Worm (Caenorhabditis elegans) whole organism, late embryonic: Measurements from ENCODE around the gene R13H7.2.

ENCODE experiments used
- C08G9.2 ChIP-seq: sonication (generic microtip); optimal IDR thresholded peaks from 2 replicates; lab custom pipeline; 2016; ENCODE audit warnings: mild to moderate bottlenecking, missing genetic modification characterization, moderate library complexity, missing compliant biosample characterization
- C38D4.7 ChIP-seq: fragments of 200-800 bp; sonication (Bioruptor generic); optimal IDR thresholded peaks from 2 replicates; lab custom pipeline; 2018; ENCODE audit warnings: mild to moderate bottlenecking, missing genetic modification characterization, moderate library complexity, missing compliant biosample characterization
- Y22D7AL.16 ChIP-seq: sonication (generic microtip); optimal IDR thresholded peaks from 2 replicates; lab custom pipeline; 2016; ENCODE audit warnings: missing genetic modification characterization, missing compliant biosample characterization
- ceh-14 ChIP-seq: sonication (generic microtip); optimal IDR thresholded peaks from 2 replicates; lab custom pipeline; 2016; ENCODE audit warnings: missing genotype, missing genetic modification characterization, missing compliant biosample characterization
- ceh-18 ChIP-seq: sonication (generic microtip); optimal IDR thresholded peaks from 2 replicates; lab custom pipeline; 2016; ENCODE audit warnings: missing genetic modification characterization, missing compliant biosample characterization
- ceh-24 ChIP-seq: sonication (generic microtip); optimal IDR thresholded peaks from 2 replicates; lab custom pipeline; 2016; ENCODE audit warnings: mild to moderate bottlenecking, missing genetic modification characterization, missing compliant biosample characterization
- ceh-34 ChIP-seq: sonication (generic microtip); optimal IDR thresholded peaks from 2 replicates; lab custom pipeline; 2016; ENCODE audit warnings: mild to moderate bottlenecking, missing genetic modification characterization, missing compliant biosample characterization
- ceh-48 ChIP-seq: sonication (generic microtip); optimal IDR thresholded peaks from 2 replicates; lab custom pipeline; 2016; ENCODE audit warnings: missing genetic modification characterization, inconsistent platforms, missing compliant biosample characterization
- ceh-6 ChIP-seq: fragments of 200-800 bp; sonication (Bioruptor generic); optimal IDR thresholded peaks from 2 replicates; lab custom pipeline; 2018; ENCODE audit warnings: mild to moderate bottlenecking, missing genetic modification characterization, missing compliant biosample characterization
- che-1 ChIP-seq: sonication (generic microtip); optimal IDR thresholded peaks from 2 replicates; lab custom pipeline; 2016; ENCODE audit warnings: mild to moderate bottlenecking, missing genetic modification characterization, missing compliant biosample characterization
- dmd-4 ChIP-seq: sonication (generic microtip); optimal IDR thresholded peaks from 2 replicates; lab custom pipeline; 2016; ENCODE audit warnings: borderline replicate concordance, missing genetic modification characterization, missing compliant biosample characterization
- dve-1 ChIP-seq: sonication (generic microtip); optimal IDR thresholded peaks from 2 replicates; lab custom pipeline; 2017; ENCODE audit warnings: antibody characterized with exemption, mild to moderate bottlenecking, missing genetic modification characterization, missing compliant biosample characterization
- elt-2 ChIP-seq: sonication (generic microtip); optimal IDR thresholded peaks from 2 replicates; lab custom pipeline; 2016; ENCODE audit warnings: missing genetic modification reagents, missing genetic modification characterization, missing compliant biosample characterization
- elt-4 ChIP-seq: sonication (generic microtip); optimal IDR thresholded peaks from 2 replicates; lab custom pipeline; 2016; ENCODE audit warnings: missing genetic modification characterization, missing compliant biosample characterization
- ets-4 ChIP-seq: sonication (generic microtip); optimal IDR thresholded peaks from 2 replicates; lab custom pipeline; 2016; ENCODE audit warnings: missing genetic modification characterization, missing compliant biosample characterization
- eyg-1 ChIP-seq: sonication (generic microtip); optimal IDR thresholded peaks from 2 replicates; lab custom pipeline; 2016; ENCODE audit warnings: missing genotype, missing genetic modification characterization, missing compliant biosample characterization
- hlh-13 ChIP-seq: fragments of 200-800 bp; sonication (Bioruptor generic); optimal IDR thresholded peaks from 2 replicates; lab custom pipeline; 2018; ENCODE audit warnings: mild to moderate bottlenecking, missing genetic modification characterization, missing compliant biosample characterization
- hlh-15 ChIP-seq: sonication (generic microtip); optimal IDR thresholded peaks from 2 replicates; lab custom pipeline; 2016; ENCODE audit warnings: missing genetic modification characterization, missing compliant biosample characterization
- hlh-6 ChIP-seq: sonication (generic microtip); optimal IDR thresholded peaks from 2 replicates; lab custom pipeline; 2016; ENCODE audit warnings: missing genotype, missing genetic modification characterization, missing compliant biosample characterization
- hlh-8 ChIP-seq: sonication (generic microtip); optimal IDR thresholded peaks from 2 replicates; lab custom pipeline; 2016; ENCODE audit warnings: missing genotype, missing genetic modification characterization, missing compliant biosample characterization
- lim-6 ChIP-seq: sonication (generic microtip); optimal IDR thresholded peaks from 2 replicates; lab custom pipeline; 2016; ENCODE audit warnings: missing genetic modification characterization, missing compliant biosample characterization
- madf-2 ChIP-seq: sonication (generic microtip); optimal IDR thresholded peaks from 2 replicates; lab custom pipeline; 2017; ENCODE audit warnings: missing genetic modification characterization, missing compliant biosample characterization
- mec-3 ChIP-seq: sonication (generic microtip); optimal IDR thresholded peaks from 2 replicates; lab custom pipeline; 2016; ENCODE audit warnings: borderline replicate concordance, missing genetic modification characterization, missing compliant biosample characterization
- nfya-1 ChIP-seq: sonication (generic microtip); optimal IDR thresholded peaks from 2 replicates; lab custom pipeline; 2017; ENCODE audit warnings: missing genetic modification characterization, mild to moderate bottlenecking, missing compliant biosample characterization, antibody characterized with exemption, moderate library complexity
- odd-2 ChIP-seq: sonication (generic microtip); optimal IDR thresholded peaks from 2 replicates; lab custom pipeline; 2017; ENCODE audit warnings: antibody characterized with exemption, mild to moderate bottlenecking, missing genetic modification characterization, missing compliant biosample characterization
- pat-9 ChIP-seq: fragments of 200-800 bp; sonication (Bioruptor generic); optimal IDR thresholded peaks from 2 replicates; lab custom pipeline; 2018; ENCODE audit warnings: mild to moderate bottlenecking, missing genetic modification characterization, moderate library complexity, missing compliant biosample characterization
- pax-1 ChIP-seq: fragments of 150-350 bp; optimal IDR thresholded peaks from 2 replicates; lab custom pipeline; 2014; ENCODE audit warnings: missing biosample characterization, missing genetic modification characterization
- pros-1 ChIP-seq: fragments of 150-350 bp; optimal IDR thresholded peaks from 2 replicates; lab custom pipeline; 2014; ENCODE audit warnings: missing biosample characterization, missing genetic modification reagents, missing genetic modification characterization
- ref-2 ChIP-seq: sonication (generic microtip); optimal IDR thresholded peaks from 2 replicates; lab custom pipeline; 2016; ENCODE audit warnings: missing genetic modification characterization, missing compliant biosample characterization
- rnt-1 ChIP-seq: sonication (generic microtip); optimal IDR thresholded peaks from 2 replicates; lab custom pipeline; 2016; ENCODE audit warnings: missing genetic modification characterization, missing compliant biosample characterization
- sox-4 ChIP-seq: sonication (generic microtip); optimal IDR thresholded peaks from 2 replicates; lab custom pipeline; 2017; ENCODE audit warnings: mild to moderate bottlenecking, missing genetic modification characterization, inconsistent platforms, missing compliant biosample characterization
- tbx-2 ChIP-seq: sonication (generic microtip); optimal IDR thresholded peaks from 2 replicates; lab custom pipeline; 2016; ENCODE audit warnings: missing genetic modification characterization, missing compliant biosample characterization
- tbx-7 ChIP-seq: sonication (generic microtip); optimal IDR thresholded peaks from 2 replicates; lab custom pipeline; 2016; ENCODE audit warnings: missing genotype, missing genetic modification characterization, missing compliant biosample characterization
- ttx-3 ChIP-seq: sonication (generic microtip); optimal IDR thresholded peaks from 2 replicates; lab custom pipeline; 2016; ENCODE audit warnings: missing genetic modification reagents, missing genetic modification characterization, missing compliant biosample characterization
- unc-42 ChIP-seq: sonication (generic microtip); optimal IDR thresholded peaks from 2 replicates; lab custom pipeline; 2016; ENCODE audit warnings: missing genotype, missing genetic modification characterization, missing compliant biosample characterization
- unc-55 ChIP-seq: sonication (generic microtip); optimal IDR thresholded peaks from 2 replicates; lab custom pipeline; 2017; ENCODE audit warnings: missing biosample characterization, missing genetic modification reagents, missing genetic modification characterization

The R13H7.2 gene

ce11 chrIV:6834705-6835104 lies 24.5 kb downstream of the R13H7.2 start:
- TF ChIP-seq hlh-13 (GFP tag; lab: Kevin White, UChicago) (no peak), dmd-4 (tag; lab: Kevin White, UChicago) (no peak), tbx-2 (tag; lab: Kevin White, UChicago) (no peak), unc-42 (peak; percentile 23), ceh-24 (tag; lab: Kevin White, UChicago) (no peak)

DNA sequence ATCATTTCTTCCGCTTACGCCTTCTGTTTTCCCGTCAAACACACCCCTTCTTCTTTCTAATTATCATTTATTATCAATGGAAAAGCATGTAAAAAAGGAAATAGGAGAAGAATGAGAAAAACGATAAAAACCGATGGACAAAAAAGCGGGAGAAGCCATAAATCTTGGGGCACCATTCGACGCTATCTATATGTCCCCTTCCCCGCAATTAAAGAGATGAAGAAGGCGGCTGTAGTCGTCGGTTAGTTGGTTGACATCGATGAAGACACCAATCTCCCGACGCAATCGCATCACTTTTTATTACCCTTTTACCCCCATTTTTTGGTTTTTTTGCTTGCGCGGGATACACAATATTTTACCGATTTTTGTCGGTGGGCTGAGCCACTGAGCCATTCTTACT lies 25.6 kb downstream of the R13H7.2 start:
- TF ChIP-seq ttx-3 (tag; lab: Kevin White, UChicago): no peak
- TF ChIP-seq tbx-7 (tag; lab: Kevin White, UChicago): no peak
- no peak for TF ChIP-seq unc-55
- no peak for TF ChIP-seq ets-4
- TF ChIP-seq ceh-34 (tag; lab: Kevin White, UChicago): no peak
- TF ChIP-seq pros-1 (tag; lab: Kevin White, UChicago): no peak
- TF ChIP-seq odd-2 (tag; lab: Kevin White, UChicago): no peak
- TF ChIP-seq elt-2 (tag; lab: Kevin White, UChicago): no peak
- no peak for TF ChIP-seq sox-4
- TF ChIP-seq ceh-14 (tag; lab: Kevin White, UChicago): no peak
- TF ChIP-seq ceh-48 (tag; lab: Kevin White, UChicago): no peak
- no peak for TF ChIP-seq madf-2 (tag; lab: Kevin White, UChicago)

ce11 chrIV:6832194-6832593 lies 27.0 kb downstream of the R13H7.2 start:
- TF ChIP-seq hlh-6 (tag; lab: Kevin White, UChicago) (no peak), rnt-1 (tag; lab: Kevin White, UChicago) (no peak), tbx-2 (tag; lab: Kevin White, UChicago) (no peak), Y22D7AL.16 (tag; lab: Kevin White, UChicago) (no peak), che-1 (tag; lab: Kevin White, UChicago) (no peak), C38D4.7 (GFP tag; lab: Kevin White, UChicago) (no peak), dve-1 (tag; lab: Kevin White, UChicago) (no peak), C08G9.2 (tag; lab: Kevin White, UChicago) (no peak), eyg-1 (tag; lab: Kevin White, UChicago) (no peak), ceh-18 (tag; lab: Kevin White, UChicago) (no peak), ceh-24 (tag; lab: Kevin White, UChicago) (no peak), lim-6 (tag; lab: Kevin White, UChicago) (no peak), hlh-15 (tag; lab: Kevin White, UChicago) (no peak)

DNA sequence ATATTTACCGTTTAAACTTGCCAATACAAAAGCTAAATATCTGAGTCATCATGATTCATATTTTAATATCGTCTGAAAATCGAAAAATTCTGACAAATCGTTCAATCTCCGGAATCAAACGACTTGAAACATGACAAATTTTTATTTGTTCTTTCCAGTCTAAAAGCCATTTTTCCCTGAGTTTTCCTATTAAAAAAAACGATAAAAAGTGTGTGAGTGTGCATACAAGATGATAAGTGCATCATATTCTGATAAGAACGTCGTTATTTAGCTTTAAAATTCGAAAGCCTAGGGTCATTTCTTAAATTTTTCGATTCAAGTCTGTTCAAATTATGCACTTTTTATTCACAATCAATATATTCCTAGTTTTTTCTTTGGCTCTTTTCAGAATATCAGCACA lies 29.3 kb downstream of the R13H7.2 start, which contains the start of gene H20E11.1:
Gene H20E11.1, plus strand, starts transcription at position 244 of the 400 bp plus-strand sequence.
- no peak for TF ChIP-seq nfya-1 (tag; lab: Kevin White, UChicago)
- no peak for TF ChIP-seq mec-3 (tag; lab: Kevin White, UChicago)
- TF ChIP-seq ceh-48 (tag; lab: Kevin White, UChicago): no peak
- TF ChIP-seq tbx-7 (tag; lab: Kevin White, UChicago): no peak
- TF ChIP-seq hlh-8 (tag; lab: Kevin White, UChicago): no peak
- TF ChIP-seq ref-2 (tag; lab: Kevin White, UChicago): no peak
- TF ChIP-seq ceh-14 (tag; lab: Kevin White, UChicago): no peak
- TF ChIP-seq pax-1 (tag; lab: Kevin White, UChicago): no peak
- no peak for TF ChIP-seq pat-9
- no peak for TF ChIP-seq ceh-6 (GFP tag; lab: Kevin White, UChicago)
- no peak for TF ChIP-seq elt-4 (tag; lab: Kevin White, UChicago)
- TF ChIP-seq ets-4: no peak
- TF ChIP-seq, all 69 proteins: peak for 0
